Worm (Caenorhabditis elegans) whole organism, L1 larva: ENCODE data around the gene sna-3.

ENCODE experiments used
- C16A3.4 ChIP-seq: fragments of 150-350 bp; optimal IDR thresholded peaks from 2 replicates; lab custom pipeline; 2014; ENCODE audit warnings: missing biosample characterization, missing genetic modification characterization
- Y116A8C.19 ChIP-seq: sonication (generic microtip); optimal IDR thresholded peaks from 2 replicates; lab custom pipeline; 2016; ENCODE audit warnings: missing compliant biosample characterization, missing genetic modification characterization, borderline replicate concordance
- aha-1 ChIP-seq: fragments of 150-350 bp; optimal IDR thresholded peaks from 2 replicates; lab custom pipeline; 2014; ENCODE audit warnings: missing biosample characterization, missing genetic modification characterization
- aly-2 ChIP-seq: fragments of 150-350 bp; optimal IDR thresholded peaks from 2 replicates; lab custom pipeline; 2014; ENCODE audit warnings: missing biosample characterization, missing genetic modification characterization
- ama-1 ChIP-seq: fragments of 150-350 bp; optimal IDR thresholded peaks from 2 replicates; lab custom pipeline; 2014
- blmp-1 ChIP-seq: fragments of 150-350 bp; optimal IDR thresholded peaks from 2 replicates; lab custom pipeline; 2014; ENCODE audit warnings: missing biosample characterization, missing genetic modification characterization
- ceh-63 ChIP-seq: fragments of 200-800 bp; sonication (Bioruptor generic); optimal IDR thresholded peaks from 2 replicates; lab custom pipeline; 2018; ENCODE audit warnings: mild to moderate bottlenecking, missing genetic modification characterization, missing compliant biosample characterization
- ceh-8 ChIP-seq: fragments of 200-800 bp; sonication (Bioruptor generic); optimal IDR thresholded peaks from 2 replicates; lab custom pipeline; 2018; ENCODE audit warnings: mild to moderate bottlenecking, missing genetic modification characterization, moderate library complexity, missing compliant biosample characterization
- ceh-82 ChIP-seq, 3 experiments: fragments of 150-350 bp in 1 of 3; sonication (generic microtip) in 2 of 3; optimal IDR thresholded peaks; 2 replicates each; lab custom pipeline; 2014 to 2017; ENCODE audit warnings: missing biosample characterization in 3 of 3, missing genetic modification characterization in 3 of 3
- efl-1 ChIP-seq, 4 experiments: fragments of 150-350 bp; optimal IDR thresholded peaks in 3 of 4; peaks in 1 of 4; 1 replicate in 1 of 4; 2 replicates in 3 of 4; lab custom pipeline; 2014; ENCODE audit warnings: missing biosample characterization in 2 of 4, missing genetic modification characterization in 2 of 4, missing genetic modification reagents in 2 of 4
- efl-3 ChIP-seq: fragments of 200-800 bp; sonication (Bioruptor generic); optimal IDR thresholded peaks from 2 replicates; lab custom pipeline; 2018; ENCODE audit warnings: mild to moderate bottlenecking, missing genetic modification characterization, missing compliant biosample characterization
- egl-13 ChIP-seq: sonication (generic microtip); optimal IDR thresholded peaks from 2 replicates; lab custom pipeline; 2016; ENCODE audit warnings: missing genotype, missing genetic modification reagents, missing genetic modification characterization, missing compliant biosample characterization
- egl-27 ChIP-seq, 2 experiments: fragments of 150-350 bp in 1 of 2; sonication (generic microtip); optimal IDR thresholded peaks; 3 replicates each; lab custom pipeline; 2017 to 2018; ENCODE audit warnings: missing biosample characterization in 2 of 2, missing genetic modification characterization in 2 of 2, missing genetic modification reagents in 2 of 2
- ets-5 ChIP-seq: fragments of 200-800 bp; sonication (Bioruptor generic); IDR thresholded peaks from 2 replicates; pipeline ENCODE4 v1.3.6; 2022; ENCODE audit warnings: missing genetic modification characterization, missing compliant biosample characterization
- fkh-4 ChIP-seq: sonication (generic microtip); optimal IDR thresholded peaks from 2 replicates; lab custom pipeline; 2016; ENCODE audit warnings: missing compliant biosample characterization, missing genetic modification characterization, borderline replicate concordance
- fkh-8 ChIP-seq: sonication (generic microtip); optimal IDR thresholded peaks from 2 replicates; lab custom pipeline; 2016; ENCODE audit warnings: mild to moderate bottlenecking, missing genetic modification characterization, missing compliant biosample characterization
- fos-1 ChIP-seq: fragments of 150-350 bp; optimal IDR thresholded peaks from 2 replicates; lab custom pipeline; 2014; ENCODE audit warnings: missing biosample characterization, missing genetic modification characterization
- grh-1 ChIP-seq: fragments of 200-800 bp; sonication (Bioruptor generic); IDR thresholded peaks from 2 replicates; pipeline ENCODE4 v1.3.6; 2022; ENCODE audit warnings: missing genetic modification reagents, missing genetic modification characterization, missing compliant biosample characterization
- hlh-4 ChIP-seq: sonication (generic microtip); optimal IDR thresholded peaks from 2 replicates; lab custom pipeline; 2016; ENCODE audit warnings: mild to moderate bottlenecking, missing genetic modification characterization, missing compliant biosample characterization
- hpl-2 ChIP-seq: fragments of 150-350 bp; optimal IDR thresholded peaks from 2 replicates; lab custom pipeline; 2014; ENCODE audit warnings: missing biosample characterization, missing genetic modification reagents, missing genetic modification characterization
- jun-1 ChIP-seq: fragments of 150-350 bp; optimal IDR thresholded peaks from 2 replicates; lab custom pipeline; 2014; ENCODE audit warnings: missing biosample characterization, missing genetic modification reagents, missing genetic modification characterization
- lin-13 ChIP-seq: fragments of 150-350 bp; optimal IDR thresholded peaks from 2 replicates; lab custom pipeline; 2014; ENCODE audit warnings: missing biosample characterization, missing genetic modification reagents, missing genetic modification characterization
- lin-15B ChIP-seq: fragments of 150-350 bp; sonication (generic microtip); optimal IDR thresholded peaks from 3 replicates; lab custom pipeline; 2014; ENCODE audit warnings: missing biosample characterization, missing genetic modification characterization
- mab-9 ChIP-seq: fragments of 200-800 bp; sonication (Bioruptor generic); IDR thresholded peaks from 2 replicates; pipeline ENCODE4 v1.3.6; 2022; ENCODE audit warnings: missing genetic modification reagents, missing genetic modification characterization, missing compliant biosample characterization
- mef-2 ChIP-seq: fragments of 150-350 bp; optimal IDR thresholded peaks from 2 replicates; lab custom pipeline; 2014; ENCODE audit warnings: missing biosample characterization, missing genetic modification characterization
- nhr-11 ChIP-seq: fragments of 150-350 bp; optimal IDR thresholded peaks from 2 replicates; lab custom pipeline; 2014; ENCODE audit warnings: missing biosample characterization, missing genetic modification characterization
- nhr-19 ChIP-seq: fragments of 200-800 bp; sonication (Bioruptor generic); conservative IDR thresholded peaks from 2 replicates; pipeline ENCODE4 v1.3.6; 2022; ENCODE audit warnings: missing genetic modification characterization, missing compliant biosample characterization
- nhr-237 ChIP-seq: fragments of 150-350 bp; optimal IDR thresholded peaks from 2 replicates; lab custom pipeline; 2014; ENCODE audit warnings: missing biosample characterization, missing genetic modification characterization
- nhr-28 ChIP-seq: fragments of 150-350 bp; optimal IDR thresholded peaks from 2 replicates; lab custom pipeline; 2014; ENCODE audit warnings: missing biosample characterization, missing genetic modification characterization
- nhr-47 ChIP-seq: sonication (generic microtip); optimal IDR thresholded peaks from 2 replicates; lab custom pipeline; 2016; ENCODE audit warnings: mild to moderate bottlenecking, missing genetic modification characterization, moderate library complexity, missing compliant biosample characterization
- nhr-71 ChIP-seq: sonication (generic microtip); optimal IDR thresholded peaks from 2 replicates; lab custom pipeline; 2016; ENCODE audit warnings: mild to moderate bottlenecking, missing genetic modification characterization, moderate library complexity, missing compliant biosample characterization
- nhr-90 ChIP-seq: sonication (generic microtip); optimal IDR thresholded peaks from 2 replicates; lab custom pipeline; 2016; ENCODE audit warnings: mild to moderate bottlenecking, missing genetic modification characterization, missing compliant biosample characterization; ENCODE audit not compliant: poor library complexity
- pax-3 ChIP-seq: fragments of 200-800 bp; sonication (Bioruptor generic); optimal IDR thresholded peaks from 2 replicates; lab custom pipeline; 2018; ENCODE audit warnings: mild to moderate bottlenecking, missing genetic modification characterization, moderate library complexity, missing compliant biosample characterization
- skn-1 ChIP-seq: fragments of 150-350 bp; optimal IDR thresholded peaks from 2 replicates; lab custom pipeline; 2014; ENCODE audit warnings: missing biosample characterization, missing genetic modification characterization
- snpc-4 ChIP-seq: fragments of 150-350 bp; optimal IDR thresholded peaks from 2 replicates; lab custom pipeline; 2014; ENCODE audit warnings: missing biosample characterization, missing genetic modification characterization
- sup-37 ChIP-seq: fragments of 200-800 bp; sonication (Bioruptor generic); optimal IDR thresholded peaks from 2 replicates; lab custom pipeline; 2018; ENCODE audit warnings: mild to moderate bottlenecking, missing genetic modification characterization, missing compliant biosample characterization
- swsn-7 ChIP-seq: sonication (generic microtip); optimal IDR thresholded peaks from 2 replicates; lab custom pipeline; 2016; ENCODE audit warnings: missing genetic modification characterization, missing compliant biosample characterization
- unc-30 ChIP-seq: sonication (generic microtip); optimal IDR thresholded peaks from 2 replicates; lab custom pipeline; 2017; ENCODE audit warnings: missing biosample characterization, missing genetic modification characterization
- unc-86 ChIP-seq: sonication (generic microtip); optimal IDR thresholded peaks from 2 replicates; lab custom pipeline; 2016; ENCODE audit warnings: missing genetic modification characterization, missing compliant biosample characterization
- xbp-1 ChIP-seq: sonication (generic microtip); optimal IDR thresholded peaks from 2 replicates; lab custom pipeline; 2016; ENCODE audit warnings: missing genetic modification characterization, missing compliant biosample characterization
- zip-4 ChIP-seq: fragments of 200-800 bp; sonication (Bioruptor generic); optimal IDR thresholded peaks from 2 replicates; lab custom pipeline; 2018; ENCODE audit warnings: mild to moderate bottlenecking, missing genetic modification characterization, moderate library complexity, missing compliant biosample characterization
- ztf-11 ChIP-seq, 2 experiments: sonication (generic microtip); optimal IDR thresholded peaks; 2 replicates each; lab custom pipeline; 2016 to 2017; ENCODE audit warnings: missing genetic modification characterization in 2 of 2, missing biosample characterization in 1 of 2, missing compliant biosample characterization in 1 of 2
- ztf-4 ChIP-seq: fragments of 150-350 bp; optimal IDR thresholded peaks from 2 replicates; lab custom pipeline; 2014; ENCODE audit warnings: missing biosample characterization, missing genetic modification characterization

Gene sna-3

ce11 chrIII:6207046-6207445 is 1.0 kb upstream of the sna-3 start:
- TF ChIP-seq nhr-11 (tag; lab: Kevin White, UChicago) (no peak), swsn-7 (tag; lab: Kevin White, UChicago) (no peak), ets-5 (GFP tag; lab: Robert Waterston, UW) (no peak), hpl-2 (no peak), mef-2 (tag; lab: Kevin White, UChicago) (no peak), fkh-4 (tag; lab: Kevin White, UChicago) (no peak), Y116A8C.19 (tag; lab: Kevin White, UChicago) (no peak), nhr-90 (tag; lab: Kevin White, UChicago) (no peak), unc-30 (tag; lab: Kevin White, UChicago) (no peak), nhr-19 (GFP tag; lab: Robert Waterston, UW) (no peak), lin-13 (GFP tag; lab: Kevin White, UChicago) (no peak), grh-1 (GFP tag; lab: Robert Waterston, UW) (no peak), ama-1 (lab: Kevin White, UChicago) (no peak), ztf-4 (tag; lab: Kevin White, UChicago) (no peak), lin-15B (tag; lab: Kevin White, UChicago) (no peak), unc-86 (tag; lab: Kevin White, UChicago) (no peak), egl-27 (tag; optimal IDR thresholded peaks at IDR 0.05; lab: Kevin White, UChicago) (no peak)

ce11 chrIII:6202440-6202839 is 3.6 kb downstream of the sna-3 start:
- TF ChIP-seq efl-1 (optimal IDR thresholded peaks at IDR 0.05; lab: Kevin White, UChicago) (no peak), efl-1 (GFP tag; optimal IDR thresholded peaks at IDR 0.05 in 1 of 2; lab: Kevin White, UChicago) (peak in 1 of 2 experiments; percentile 38), C16A3.4 (tag; lab: Kevin White, UChicago) (no peak), snpc-4 (no peak), nhr-47 (tag; lab: Kevin White, UChicago) (no peak), jun-1 (tag; lab: Kevin White, UChicago) (no peak), ets-5 (GFP tag; lab: Robert Waterston, UW) (no peak), aly-2 (tag; lab: Kevin White, UChicago) (peak; percentile 12), hpl-2 (no peak), efl-3 (no peak), mab-9 (GFP tag; lab: Robert Waterston, UW) (no peak), lin-15B (tag; lab: Kevin White, UChicago) (no peak), fkh-8 (tag; lab: Kevin White, UChicago) (no peak)

- TF ChIP-seq xbp-1 (no peak), fkh-4 (tag; lab: Kevin White, UChicago) (no peak), nhr-71 (tag; lab: Kevin White, UChicago) (no peak)
- TF ChIP-seq, all 84 proteins: peak for 0
Observed at ce11 chrIII:6201325-6201724, 4.7 kb downstream of the sna-3 start.

- no peak for TF ChIP-seq lin-15B (tag; lab: Kevin White, UChicago)
- peak; percentile 9 for TF ChIP-seq egl-13 (tag; lab: Kevin White, UChicago)
- TF ChIP-seq skn-1 (tag; lab: Kevin White, UChicago) = peak; percentile 98
- no peak for TF ChIP-seq nhr-11 (tag; lab: Kevin White, UChicago)
- TF ChIP-seq nhr-90 (tag; lab: Kevin White, UChicago) = peak; percentile 62
- no peak for TF ChIP-seq nhr-237
- no peak for TF ChIP-seq ceh-8 (GFP tag; lab: Kevin White, UChicago)
- peak; percentile 17 for TF ChIP-seq zip-4 (GFP tag; lab: Kevin White, UChicago)
- peak; percentile 8; the same call in 1 of the 2 replicates for TF ChIP-seq grh-1 (GFP tag; lab: Robert Waterston, UW)
- TF ChIP-seq ztf-11 (tag; optimal IDR thresholded peaks at IDR 0.05; lab: Kevin White, UChicago) = no peak
- no peak for TF ChIP-seq aha-1 (tag; lab: Kevin White, UChicago)
- peak; percentile 52 for TF ChIP-seq blmp-1 (tag; lab: Kevin White, UChicago)
- no peak for TF ChIP-seq ceh-63 (GFP tag; lab: Kevin White, UChicago)
- TF ChIP-seq fkh-8 (tag; lab: Kevin White, UChicago) = peak; percentile 44
- no peak for TF ChIP-seq pax-3 (tag; lab: Kevin White, UChicago)
- TF ChIP-seq ceh-82 (tag; optimal IDR thresholded peaks at IDR 0.05; lab: Kevin White, UChicago) = peak; percentile 62 to 68 (median 63)
- no peak for TF ChIP-seq egl-27 (tag; optimal IDR thresholded peaks at IDR 0.05; lab: Kevin White, UChicago)
- peak; percentile 72 for TF ChIP-seq nhr-19 (GFP tag; lab: Robert Waterston, UW)
- no peak for TF ChIP-seq hlh-4
- peak; percentile 1 for TF ChIP-seq sup-37
- no peak for TF ChIP-seq nhr-28
- peak; percentile 74 for TF ChIP-seq swsn-7 (tag; lab: Kevin White, UChicago)
- peak; percentile 32 for TF ChIP-seq fos-1 (tag; lab: Kevin White, UChicago)
- TF ChIP-seq Y116A8C.19 (tag; lab: Kevin White, UChicago) = no peak
- no peak for TF ChIP-seq ets-5 (GFP tag; lab: Robert Waterston, UW)
Observed at ce11 chrIII:6198378-6199234, 7.4 kb downstream of the sna-3 start, which contains the start of the genes C23G10.7 and rpn-2. TSS of gene C23G10.7 (minus strand) at chrIII:6198414. TSS of gene rpn-2 (plus strand) at chrIII:6199184.
